Worm (Caenorhabditis elegans): ENCODE data around the gene srd-25.

The srd-25 gene

ce11 chrV:7635469-7635868 is 3.6 kb downstream of the srd-25 start, which contains the start of gene srd-29:
TSS of gene srd-29 (plus strand) at chrV:7635769.
- TF ChIP-seq zag-1 (tag; optimal IDR thresholded peaks at IDR 0.05) (no peak), lin-13 (GFP tag; optimal IDR thresholded peaks at IDR 0.05) (no peak), ama-1 (optimal IDR thresholded peaks at IDR 0.05) (no peak), egl-27 (tag; optimal IDR thresholded peaks at IDR 0.05) (no peak), pax-3 (tag; optimal IDR thresholded peaks at IDR 0.05) (no peak), nhr-77 (tag; optimal IDR thresholded peaks at IDR 0.05) (no peak), mab-9 (GFP tag; IDR thresholded peaks at IDR 0.05) (no peak), dsc-1 (tag; optimal IDR thresholded peaks at IDR 0.05) (no peak), isw-1 (GFP tag; IDR thresholded peaks at IDR 0.05) (no peak), jun-1 (tag; optimal IDR thresholded peaks at IDR 0.05) (no peak), nhr-237 (tag; optimal IDR thresholded peaks at IDR 0.05) (no peak), tbx-2 (tag; optimal IDR thresholded peaks at IDR 0.05) (no peak), fkh-10 (GFP tag; optimal IDR thresholded peaks at IDR 0.05) (no peak)

- no peak for TF ChIP-seq tbx-2 (tag; optimal IDR thresholded peaks at IDR 0.05)
- TF ChIP-seq nhr-28 (tag; optimal IDR thresholded peaks at IDR 0.05), result no peak
- TF ChIP-seq C16A3.4 (tag; optimal IDR thresholded peaks at IDR 0.05), result no peak
- no peak for TF ChIP-seq lin-15B (tag; optimal IDR thresholded peaks at IDR 0.05)
- TF ChIP-seq sox-4 (tag; optimal IDR thresholded peaks at IDR 0.05), result no peak
- no peak for TF ChIP-seq dsc-1 (tag; optimal IDR thresholded peaks at IDR 0.05)
- no peak for TF ChIP-seq ztf-4 (tag; optimal IDR thresholded peaks at IDR 0.05)
- TF ChIP-seq unc-130 (tag; optimal IDR thresholded peaks at IDR 0.05), result no peak
- no peak for TF ChIP-seq nhr-71 (tag; optimal IDR thresholded peaks at IDR 0.05)
- no peak for TF ChIP-seq lir-3 (tag; optimal IDR thresholded peaks at IDR 0.05; ENCODE audit: poor library complexity)
- no peak for TF ChIP-seq dpl-1 (GFP tag; optimal IDR thresholded peaks at IDR 0.05)
- no peak for TF ChIP-seq unc-62 (GFP tag; optimal IDR thresholded peaks at IDR 0.05)
- TF ChIP-seq F16B12.6 (tag; optimal IDR thresholded peaks at IDR 0.05), result no peak
- no peak for TF ChIP-seq hpl-2 (GFP tag; optimal IDR thresholded peaks at IDR 0.05)
- no peak for TF ChIP-seq zip-4 (GFP tag; optimal IDR thresholded peaks at IDR 0.05)
- TF ChIP-seq ets-5 (GFP tag; IDR thresholded peaks at IDR 0.05), result no peak
- no peak for TF ChIP-seq jun-1 (tag; optimal IDR thresholded peaks at IDR 0.05)
- TF ChIP-seq nhr-84 (tag; optimal IDR thresholded peaks at IDR 0.05), result no peak
- TF ChIP-seq C34B4.2 (tag; optimal IDR thresholded peaks at IDR 0.05), result no peak
Measured at ce11 chrV:7637801-7638200, 6.0 kb downstream of the srd-25 start, which contains the start of gene clec-45. TSS of gene clec-45 (plus strand) at chrV:7638101.

ce11 chrV:7639356-7639755 is 7.5 kb downstream of the srd-25 start:
- no peak for TF ChIP-seq tbx-2 (tag; optimal IDR thresholded peaks at IDR 0.05)
- no peak for TF ChIP-seq vab-15 (tag; optimal IDR thresholded peaks at IDR 0.05)
- no peak for TF ChIP-seq fkh-4 (tag; optimal IDR thresholded peaks at IDR 0.05; ENCODE audit: borderline replicate concordance)
- TF ChIP-seq C34B4.2 (tag; optimal IDR thresholded peaks at IDR 0.05), result no peak
- no peak for TF ChIP-seq nhr-20 (tag; optimal IDR thresholded peaks at IDR 0.05)
- TF ChIP-seq fkh-10 (GFP tag; optimal IDR thresholded peaks at IDR 0.05), result no peak
- TF ChIP-seq ztf-4 (tag; optimal IDR thresholded peaks at IDR 0.05), result no peak
- TF ChIP-seq nhr-90 (tag; optimal IDR thresholded peaks at IDR 0.05; ENCODE audit: poor library complexity), result no peak
- TF ChIP-seq nhr-71 (tag; optimal IDR thresholded peaks at IDR 0.05), result no peak
- no peak for TF ChIP-seq swsn-7 (tag; optimal IDR thresholded peaks at IDR 0.05)
- TF ChIP-seq lir-3 (tag; optimal IDR thresholded peaks at IDR 0.05; ENCODE audit: poor library complexity), result no peak
- TF ChIP-seq alr-1 (tag; optimal IDR thresholded peaks at IDR 0.05; ENCODE audit: borderline replicate concordance), result no peak

- no peak for TF ChIP-seq fkh-10 (GFP tag; optimal IDR thresholded peaks at IDR 0.05)
- TF ChIP-seq nhr-76 (tag; optimal IDR thresholded peaks at IDR 0.05), result no peak
- no peak for TF ChIP-seq Y116A8C.19 (tag; optimal IDR thresholded peaks at IDR 0.05; ENCODE audit: borderline replicate concordance)
- no peak for TF ChIP-seq lin-35 (GFP tag; optimal IDR thresholded peaks at IDR 0.05)
- no peak for TF ChIP-seq aha-1 (tag; optimal IDR thresholded peaks at IDR 0.05)
- no peak for TF ChIP-seq snpc-4 (tag; optimal IDR thresholded peaks at IDR 0.05)
- no peak for TF ChIP-seq ceh-8 (GFP tag; optimal IDR thresholded peaks at IDR 0.05)
- no peak for TF ChIP-seq ceh-90 (tag; optimal IDR thresholded peaks at IDR 0.05)
Measured at ce11 chrV:7639787-7640186, 8.0 kb downstream of the srd-25 start, which contains the start of gene F07C4.10. TSS of gene F07C4.10 (minus strand) at chrV:7639887.
